Worm (Caenorhabditis elegans): ENCODE results near the gene gsp-2.

ce11 chrIII:7353871-7354270, 17.5 kb downstream of the gsp-2 start, which contains the start of gene F08F8.9:
- TF ChIP-seq him-1 (tag; optimal IDR thresholded peaks at IDR 0.05) (no peak), dao-5 (tag; optimal IDR thresholded peaks at IDR 0.05) (no peak), W03F9.2 (tag; optimal IDR thresholded peaks at IDR 0.05) (no peak)

All from whole organism, L4/young adult.